Fruit fly (Drosophila melanogaster) whole organism: ENCODE measurements around the gene CG12607.

ENCODE experiments used
- Dll ChIP-seq: fragments of >200 bp; optimal IDR thresholded peaks from 2 replicates; lab custom pipeline; 2017
- EcR ChIP-seq, 2 experiments: fragments of >200 bp; optimal IDR thresholded peaks; 2 replicates each; lab custom pipeline; 2017; ENCODE audit warnings: missing biosample characterization in 2 of 2, missing genetic modification characterization in 2 of 2, missing genetic modification reagents in 2 of 2
- pan ChIP-seq: fragments of >200 bp; optimal IDR thresholded peaks from 2 replicates; lab custom pipeline; 2017
- usp ChIP-seq: fragments of >200 bp; optimal IDR thresholded peaks from 2 replicates; lab custom pipeline; 2017; ENCODE audit warnings: missing biosample characterization, missing genetic modification characterization, mixed read lengths

DNA sequence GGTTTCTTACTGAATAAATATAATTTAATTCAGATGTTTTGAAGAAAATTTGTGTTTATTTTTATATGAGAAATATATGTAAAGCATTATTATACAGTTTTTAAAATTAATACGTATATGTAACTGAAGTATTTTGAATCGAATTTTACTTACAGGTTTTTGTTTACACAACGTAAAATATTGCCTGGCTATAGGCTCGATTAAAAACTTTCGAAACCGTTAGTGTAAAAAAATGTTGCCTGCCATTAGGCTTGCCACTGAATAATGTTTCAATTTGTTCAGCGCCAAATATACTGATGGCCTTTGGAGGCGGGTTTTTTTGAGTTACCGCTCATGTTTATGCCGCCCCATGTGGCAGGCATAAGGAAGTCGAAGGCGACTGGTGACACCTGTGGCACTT lies 19.8 kb upstream of the CG12607 start:
- TF ChIP-seq EcR (GFP tag; optimal IDR thresholded peaks at IDR 0.05; lab: Kevin White, UChicago): no peak
- no peak for TF ChIP-seq Dll (lab: Kevin White, UChicago)
- no peak for TF ChIP-seq pan (lab: Kevin White, UChicago)
- no peak for TF ChIP-seq usp
